Worm (Caenorhabditis elegans): ENCODE data around the gene acdh-8.

acdh-8 gene

DNA sequence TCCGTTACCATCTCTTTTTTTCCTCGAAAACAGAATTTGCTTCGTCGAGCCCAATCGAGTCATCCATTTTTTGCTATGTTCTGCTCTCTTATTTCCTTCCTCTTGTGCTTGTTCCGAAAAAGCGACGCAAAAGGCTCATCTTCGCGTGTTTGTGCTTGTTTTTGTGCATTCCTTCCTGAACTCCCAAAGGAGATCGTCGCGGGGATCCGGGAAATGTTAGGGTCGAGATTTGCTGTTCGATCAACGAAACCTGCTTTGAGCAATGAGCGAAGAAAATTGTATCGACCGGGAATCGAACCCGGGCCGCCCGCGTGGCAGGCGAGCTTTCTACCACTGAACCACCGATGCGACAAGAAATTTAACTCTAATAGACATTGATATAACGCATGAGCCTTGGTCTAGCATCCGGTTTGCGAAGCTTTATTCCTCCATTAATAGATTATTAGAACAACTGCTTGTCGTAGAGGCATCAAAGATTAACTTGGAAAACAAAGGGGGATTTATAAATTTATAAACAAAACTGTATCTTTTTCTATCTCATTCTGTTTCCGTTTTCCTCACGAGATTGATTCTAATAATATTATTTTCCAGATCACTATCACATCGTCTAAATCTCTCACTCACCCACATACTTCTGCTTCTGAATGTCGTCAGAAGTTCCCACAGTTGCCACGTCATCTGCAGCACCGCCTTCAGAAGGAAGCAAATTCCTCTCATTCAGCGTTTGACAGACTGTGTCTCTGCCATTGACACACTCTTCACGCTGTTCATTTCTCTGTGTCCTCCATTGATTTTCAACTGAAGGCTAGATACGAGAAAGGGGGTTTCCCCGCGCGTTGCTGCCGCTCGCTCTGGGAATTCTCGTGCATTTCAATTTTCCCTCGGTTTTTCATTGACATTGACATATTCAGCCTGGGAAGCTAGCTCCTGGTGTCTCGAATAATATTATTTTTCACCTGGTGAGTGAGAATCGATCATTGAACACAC lies 12.1 kb upstream of the acdh-8 start, which contains the start of gene K05F1.6 (continued):
- TF ChIP-seq ceh-18 (tag; optimal IDR thresholded peaks at IDR 0.05) (peak; percentile 45), ahr-1 (tag; optimal IDR thresholded peaks at IDR 0.05) (no peak), ama-1 (optimal IDR thresholded peaks at IDR 0.05) (no peak), pros-1 (tag; optimal IDR thresholded peaks at IDR 0.05) (no peak), syd-9 (tag; optimal IDR thresholded peaks at IDR 0.05) (no peak), ttx-3 (tag; optimal IDR thresholded peaks at IDR 0.05) (peak; percentile 38), npax-4 (tag; optimal IDR thresholded peaks at IDR 0.05) (peak; percentile 27), nfya-1 (tag; optimal IDR thresholded peaks at IDR 0.05) (peak; percentile 40), ceh-31 (tag; optimal IDR thresholded peaks at IDR 0.05) (peak; percentile 44), K02D7.2 (tag; optimal IDR thresholded peaks at IDR 0.05) (peak; percentile 77), ztf-16 (tag; optimal IDR thresholded peaks at IDR 0.05) (peak; percentile 86), ceh-2 (tag; optimal IDR thresholded peaks at IDR 0.05) (peak; percentile 34), ceh-34 (tag; optimal IDR thresholded peaks at IDR 0.05) (peak; percentile 28), ceh-24 (tag; optimal IDR thresholded peaks at IDR 0.05) (peak; percentile 17), T23F11.4 (GFP tag; optimal IDR thresholded peaks at IDR 0.05) (peak; percentile 66), pha-2 (tag; optimal IDR thresholded peaks at IDR 0.05) (peak; percentile 48), pat-9 (tag; optimal IDR thresholded peaks at IDR 0.05) (peak; percentile 42), hlh-8 (tag; optimal IDR thresholded peaks at IDR 0.05) (no peak), C08G9.2 (tag; optimal IDR thresholded peaks at IDR 0.05) (peak; percentile 54), fkh-10 (GFP tag; optimal IDR thresholded peaks at IDR 0.05) (no peak), hlh-15 (tag; optimal IDR thresholded peaks at IDR 0.05) (peak; percentile 17), nhr-232 (tag; optimal IDR thresholded peaks at IDR 0.05) (peak; percentile 49), elt-4 (tag; optimal IDR thresholded peaks at IDR 0.05) (no peak), che-1 (tag; optimal IDR thresholded peaks at IDR 0.05) (peak; percentile 63), ceh-30 (tag; optimal IDR thresholded peaks at IDR 0.05) (no peak), hlh-13 (GFP tag; optimal IDR thresholded peaks at IDR 0.05) (peak; percentile 39), elt-2 (tag; optimal IDR thresholded peaks at IDR 0.05) (peak; percentile 90), ceh-14 (tag; optimal IDR thresholded peaks at IDR 0.05) (peak; percentile 57), ceh-48 (tag; optimal IDR thresholded peaks at IDR 0.05) (peak; percentile 31), ceh-45 (GFP tag; IDR thresholded peaks at IDR 0.05) (peak; percentile 65; the same call in 1 of the 2 replicates), unc-3 (GFP tag; conservative IDR thresholded peaks at IDR 0.05) (no peak; the same call in 1 of the 2 replicates), unc-3 (tag; optimal IDR thresholded peaks at IDR 0.05) (peak; percentile 9), eyg-1 (tag; optimal IDR thresholded peaks at IDR 0.05) (no peak), odd-2 (tag; optimal IDR thresholded peaks at IDR 0.05) (peak; percentile 2), C38D4.7 (GFP tag; optimal IDR thresholded peaks at IDR 0.05) (peak; percentile 67), tbx-2 (tag; optimal IDR thresholded peaks at IDR 0.05) (peak; percentile 60), gmeb-2 (tag; optimal IDR thresholded peaks at IDR 0.05) (peak; percentile 55), ceh-19 (GFP tag; optimal IDR thresholded peaks at IDR 0.05) (peak; percentile 73), mec-3 (tag; optimal IDR thresholded peaks at IDR 0.05; ENCODE audit: borderline replicate concordance) (no peak), sox-2 (GFP tag; IDR thresholded peaks at IDR 0.05) (no peak), hlh-30 (tag; optimal IDR thresholded peaks at IDR 0.05; ENCODE audit: insufficient read depth) (no peak), pag-3 (tag; optimal IDR thresholded peaks at IDR 0.05; ENCODE audit: borderline replicate concordance) (peak; percentile 24), fkh-6 (tag; optimal IDR thresholded peaks at IDR 0.05) (no peak), unc-86 (tag; optimal IDR thresholded peaks at IDR 0.05) (no peak), unc-42 (tag; optimal IDR thresholded peaks at IDR 0.05) (no peak), sdc-2 (tag; optimal IDR thresholded peaks at IDR 0.05) (peak; percentile 41)
